Fruit fly (Drosophila melanogaster) Kc167 (cell line): ENCODE measurements around the gene kek5.

Experiments used
- Myc ChIP-seq: fragments of >200 bp; optimal IDR thresholded peaks from 2 replicates; lab custom pipeline; 2017; ENCODE audit warnings: missing external identifiers
- Sin3A ChIP-seq: fragments of >200 bp; optimal IDR thresholded peaks from 2 replicates; lab custom pipeline; 2018; ENCODE audit warnings: missing external identifiers
- h ChIP-seq: fragments of >200 bp; optimal IDR thresholded peaks from 3 replicates; lab custom pipeline; 2018; ENCODE audit warnings: missing external identifiers
- insv ChIP-seq: fragments of >200 bp; optimal IDR thresholded peaks from 3 replicates; lab custom pipeline; 2018; ENCODE audit warnings: missing external identifiers
- psq ChIP-seq: fragments of >200 bp; optimal IDR thresholded peaks from 2 replicates; lab custom pipeline; 2017; ENCODE audit warnings: missing external identifiers
- ttk ChIP-seq: sonication (Bioruptor generic); optimal IDR thresholded peaks from 2 replicates; lab custom pipeline; 2017; ENCODE audit warnings: missing external identifiers

kek5 gene

DNA sequence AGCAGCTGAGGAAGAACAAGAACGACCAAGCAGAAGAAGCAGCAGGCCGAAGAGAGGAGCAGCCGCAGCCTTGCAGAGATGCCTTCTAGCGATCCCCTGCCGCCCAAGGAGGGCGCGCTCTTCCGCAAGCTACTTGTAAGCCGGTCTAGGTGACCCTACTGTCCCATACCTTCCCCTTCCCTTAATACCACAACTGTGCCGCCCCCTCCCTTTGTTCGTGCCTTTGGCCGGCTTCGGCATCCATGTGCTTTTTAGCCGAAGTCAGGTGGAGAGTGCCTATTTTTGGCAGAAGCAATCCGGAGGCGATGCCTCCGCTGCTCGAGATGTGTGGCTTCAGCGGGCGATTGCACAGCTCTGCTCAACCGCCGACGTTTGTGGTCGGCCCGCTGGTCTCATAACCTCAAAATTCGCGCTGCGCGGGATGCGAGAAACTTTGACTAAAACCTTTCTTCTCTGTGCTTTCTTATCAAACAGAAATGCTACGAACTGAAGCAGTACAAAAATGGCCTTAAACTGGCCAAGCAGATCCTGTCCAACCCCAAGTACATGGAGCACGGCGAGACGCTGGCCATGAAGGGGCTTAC, 127.7 kb downstream of the kek5 start:
- TF ChIP-seq h (lab: Kevin White, UChicago) (no peak), Myc (lab: Kevin White, UChicago) (no peak), psq (no peak), insv (lab: Kevin White, UChicago) (no peak), Sin3A (lab: Kevin White, UChicago) (no peak)

DNA sequence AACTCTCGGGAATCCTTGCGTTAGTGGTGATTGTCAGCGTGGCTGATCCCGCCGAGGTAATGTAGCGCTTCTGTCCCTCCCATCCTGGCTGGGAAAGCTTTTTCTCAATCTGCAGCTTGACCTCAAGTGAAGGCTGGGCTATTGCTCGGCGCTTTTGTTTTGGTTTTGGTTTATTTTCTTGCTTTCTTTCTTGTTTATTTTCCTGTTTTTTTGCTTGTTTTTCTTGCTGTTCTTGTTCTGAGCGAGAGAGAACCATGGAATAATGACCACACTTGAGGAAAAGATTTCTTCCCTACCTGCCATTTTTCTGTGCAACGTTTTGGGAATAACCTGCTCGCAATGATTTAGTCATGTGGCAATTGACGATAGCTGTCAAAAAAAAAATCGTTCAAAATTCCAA, 132.1 kb downstream of the kek5 start:
- TF ChIP-seq Myc (lab: Kevin White, UChicago) (no peak), h (lab: Kevin White, UChicago) (no peak), Sin3A (lab: Kevin White, UChicago) (no peak), insv (lab: Kevin White, UChicago) (no peak), psq (no peak), ttk (lab: Kevin White, UChicago) (no peak)

dm6 chrX:19491984-19492584, 139.1 kb downstream of the kek5 start, which contains the start of the genes pcm and ND-18:
Gene pcm (minus strand): TSS chrX:19492011.
Gene ND-18 (plus strand): TSS chrX:19492421.
- TF ChIP-seq psq (no peak), Myc (lab: Kevin White, UChicago) (no peak), insv (lab: Kevin White, UChicago) (no peak), ttk (lab: Kevin White, UChicago) (no peak), Sin3A (lab: Kevin White, UChicago) (no peak), h (lab: Kevin White, UChicago) (no peak)

DNA sequence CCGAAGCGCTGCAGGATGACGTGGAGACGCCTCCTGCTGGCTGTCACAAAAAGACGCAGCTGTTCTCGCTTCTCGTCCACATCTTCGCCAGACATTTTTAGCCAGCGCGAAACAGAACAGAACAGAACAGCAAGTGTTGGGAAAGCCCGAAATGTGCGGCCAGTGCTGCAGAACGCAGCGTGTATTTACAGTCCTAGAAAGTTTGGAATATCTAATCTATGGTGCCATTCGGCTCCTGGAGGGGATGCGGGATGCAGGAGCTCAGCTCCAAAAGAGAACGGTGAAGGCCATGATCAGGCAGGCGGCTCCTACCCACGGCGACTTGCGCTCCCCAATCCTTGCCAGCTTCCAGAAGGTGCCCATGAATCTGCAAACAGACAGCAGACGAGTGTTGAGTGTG, 141.3 kb downstream of the kek5 start, which contains the start of gene CG12204:
CG12204 (minus strand) TSS at position 117 of the 400 bp plus-strand sequence.
- TF ChIP-seq ttk (lab: Kevin White, UChicago) (no peak), Myc (lab: Kevin White, UChicago) (no peak), psq (no peak), insv (lab: Kevin White, UChicago) (no peak), Sin3A (lab: Kevin White, UChicago) (no peak), h (lab: Kevin White, UChicago) (no peak)

- TF ChIP-seq h (lab: Kevin White, UChicago) (no peak), Myc (lab: Kevin White, UChicago) (no peak), psq (no peak), insv (lab: Kevin White, UChicago) (no peak), ttk (lab: Kevin White, UChicago) (no peak), Sin3A (lab: Kevin White, UChicago) (no peak)
Observed at dm6 chrX:19494830-19495610, 142.0 kb downstream of the kek5 start, which contains the start of the genes ksh, CG14200 and Pfrx. Gene ksh (minus strand): TSS chrX:19494992. Gene CG14200 (plus strand): TSS chrX:19495505. Gene Pfrx (plus strand): TSS chrX:19495505.

dm6 chrX:19495611-19496583, 142.9 kb downstream of the kek5 start:
- TF ChIP-seq Myc (lab: Kevin White, UChicago) (no peak), psq (no peak), ttk (lab: Kevin White, UChicago) (no peak), h (lab: Kevin White, UChicago) (no peak), insv (lab: Kevin White, UChicago) (no peak), Sin3A (lab: Kevin White, UChicago) (no peak)

DNA sequence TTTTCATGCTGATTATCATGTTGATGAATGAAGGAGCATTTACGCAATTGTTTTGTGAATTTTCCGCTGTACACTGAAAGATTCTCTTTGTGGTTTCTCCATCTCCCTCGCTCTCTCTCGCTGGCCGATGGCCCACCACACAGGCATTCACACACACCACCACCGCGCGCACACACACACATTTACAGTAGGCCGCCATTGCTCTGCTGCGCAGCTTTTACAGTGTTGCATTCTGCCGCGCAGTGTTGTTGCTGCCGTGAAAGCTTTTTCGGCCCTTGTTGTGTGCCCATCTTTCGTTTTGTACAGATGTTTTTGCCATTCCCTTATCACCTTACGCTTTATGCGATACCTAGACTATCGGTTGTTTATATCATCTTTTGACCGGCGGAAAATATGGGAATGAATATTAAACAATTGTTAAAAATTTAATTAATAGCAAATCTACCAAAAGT, 143.9 kb downstream of the kek5 start:
- TF ChIP-seq insv (lab: Kevin White, UChicago) (no peak), psq (peak; percentile 88)

- TF ChIP-seq Sin3A (lab: Kevin White, UChicago) (no peak), psq (no peak), ttk (lab: Kevin White, UChicago) (no peak), Myc (lab: Kevin White, UChicago) (no peak), insv (lab: Kevin White, UChicago) (no peak), h (lab: Kevin White, UChicago) (no peak)
Observed at dm6 chrX:19497782-19498440, 144.9 kb downstream of the kek5 start.

dm6 chrX:19498755-19499321, 145.9 kb downstream of the kek5 start:
- TF ChIP-seq Myc (lab: Kevin White, UChicago), result no peak
- TF ChIP-seq ttk (lab: Kevin White, UChicago), result no peak
- no peak for TF ChIP-seq insv (lab: Kevin White, UChicago)
- TF ChIP-seq Sin3A (lab: Kevin White, UChicago), result no peak
- no peak for TF ChIP-seq psq

DNA sequence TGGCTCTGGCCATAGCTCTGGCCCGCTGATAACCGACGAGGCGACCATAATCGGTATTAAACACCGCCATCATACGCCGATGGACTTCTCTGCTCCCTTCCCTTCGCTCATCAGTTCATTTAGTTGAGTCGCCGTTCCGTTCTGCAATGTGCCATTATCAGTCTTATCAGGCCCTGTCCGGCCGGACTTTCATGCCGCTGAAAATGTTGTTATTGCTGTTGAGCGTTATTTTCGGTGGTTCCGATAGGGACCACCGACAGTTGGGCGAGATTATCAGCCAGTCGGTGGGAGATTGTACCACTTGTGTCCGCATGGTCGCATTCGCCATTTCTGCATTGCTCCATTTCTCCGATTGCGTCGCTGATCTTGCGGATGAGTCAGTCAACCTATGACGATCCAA, 148.3 kb downstream of the kek5 start:
- TF ChIP-seq h (lab: Kevin White, UChicago), result no peak
- TF ChIP-seq ttk (lab: Kevin White, UChicago), result no peak
- no peak for TF ChIP-seq Sin3A (lab: Kevin White, UChicago)
- no peak for TF ChIP-seq insv (lab: Kevin White, UChicago)
- TF ChIP-seq psq, result no peak
- no peak for TF ChIP-seq Myc (lab: Kevin White, UChicago)
